Fruit fly (Drosophila melanogaster): ENCODE measurements around the gene CG14298.

Gene CG14298

dm6 chr3R:18895227-18895626 is 19.9 kb downstream of the CG14298 start (continued):
- TF ChIP-seq fd64A (GFP tag; optimal IDR thresholded peaks at IDR 0.05) = no peak
- TF ChIP-seq Ets97D (GFP tag; optimal IDR thresholded peaks at IDR 0.05) = no peak
- no peak for TF ChIP-seq CG8944 (GFP tag; optimal IDR thresholded peaks at IDR 0.05)
- TF ChIP-seq CG3163 (GFP tag; optimal IDR thresholded peaks at IDR 0.05) = no peak
- TF ChIP-seq jumu (GFP tag; optimal IDR thresholded peaks at IDR 0.05) = no peak
- TF ChIP-seq NFAT (GFP tag; IDR thresholded peaks at IDR 0.05) = peak; percentile 77
- no peak for TF ChIP-seq HHEX (GFP tag; optimal IDR thresholded peaks at IDR 0.05)
- no peak for TF ChIP-seq CG10462 (GFP tag; optimal IDR thresholded peaks at IDR 0.05)
- no peak for TF ChIP-seq Lim3 (GFP tag; IDR thresholded peaks at IDR 0.05)
- peak; percentile 18 for TF ChIP-seq D19B (GFP tag; optimal IDR thresholded peaks at IDR 0.05)
- TF ChIP-seq grn (GFP tag; optimal IDR thresholded peaks at IDR 0.05) = no peak
- TF ChIP-seq Poxn (GFP tag; IDR thresholded peaks at IDR 0.05) = no peak
- no peak for TF ChIP-seq fd102C (GFP tag; optimal IDR thresholded peaks at IDR 0.05)
- no peak for TF ChIP-seq chn (GFP tag; optimal IDR thresholded peaks at IDR 0.05)
- TF ChIP-seq CG34422 (GFP tag; IDR thresholded peaks at IDR 0.05) = peak; percentile 37; the same call in 1 of the 3 replicates
- TF ChIP-seq CG18599 (GFP tag; optimal IDR thresholded peaks at IDR 0.05) = peak; percentile 46
- TF ChIP-seq CG4854 (GFP tag; optimal IDR thresholded peaks at IDR 0.05) = no peak
- TF ChIP-seq pho (GFP tag; optimal IDR thresholded peaks at IDR 0.05) = no peak
- TF ChIP-seq bsh (GFP tag; optimal IDR thresholded peaks at IDR 0.05) = no peak
- TF ChIP-seq run (tag; optimal IDR thresholded peaks at IDR 0.05) = no peak
- TF ChIP-seq vnd (GFP tag; IDR thresholded peaks at IDR 0.05; ENCODE audit: partially characterized antibody) = no peak
- no peak for TF ChIP-seq CG30403 (GFP tag; optimal IDR thresholded peaks at IDR 0.05)
- TF ChIP-seq Camta (GFP tag; optimal IDR thresholded peaks at IDR 0.05) = no peak
- TF ChIP-seq zfh1 (GFP tag; IDR thresholded peaks at IDR 0.05) = peak; percentile 53; the same call in 1 of the 3 replicates
- TF ChIP-seq Myb (GFP tag; optimal IDR thresholded peaks at IDR 0.05) = no peak
- peak; percentile 59 for TF ChIP-seq CG11085 (GFP tag; IDR thresholded peaks at IDR 0.05)
- no peak for TF ChIP-seq grau (tag; optimal IDR thresholded peaks at IDR 0.05)
- TF ChIP-seq CG12744 (GFP tag; optimal IDR thresholded peaks at IDR 0.05) = no peak
- TF ChIP-seq gce (GFP tag; IDR thresholded peaks at IDR 0.05) = peak; percentile 39; the same call in 1 of the 3 replicates
- TF ChIP-seq CG12942 (GFP tag; optimal IDR thresholded peaks at IDR 0.05) = no peak
- TF ChIP-seq B-H1 (GFP tag; IDR thresholded peaks at IDR 0.05) = peak; percentile 60; the same call in 2 of the 3 replicates
- no peak for TF ChIP-seq CG6791 (GFP tag; IDR thresholded peaks at IDR 0.05; ENCODE audit: partially characterized antibody)
- TF ChIP-seq CG4282 (GFP tag; optimal IDR thresholded peaks at IDR 0.05) = no peak
- TF ChIP-seq Dip3 (GFP tag; optimal IDR thresholded peaks at IDR 0.05) = no peak
- TF ChIP-seq CG8478 (optimal IDR thresholded peaks at IDR 0.05) = no peak
- peak; percentile 55 for TF ChIP-seq Rx (GFP tag; IDR thresholded peaks at IDR 0.05)
- no peak for TF ChIP-seq dimm (GFP tag; IDR thresholded peaks at IDR 0.05)
- no peak for TF ChIP-seq insv (GFP tag; optimal IDR thresholded peaks at IDR 0.05)
- no peak for TF ChIP-seq CG13287 (GFP tag; IDR thresholded peaks at IDR 0.05; ENCODE audit: partially characterized antibody)
- TF ChIP-seq H2.0 (GFP tag; IDR thresholded peaks at IDR 0.05) = no peak
- TF ChIP-seq Sox100B (GFP tag; optimal IDR thresholded peaks at IDR 0.05) = no peak
- no peak for TF ChIP-seq corto (GFP tag; optimal IDR thresholded peaks at IDR 0.05)
- TF ChIP-seq Ets65A (GFP tag) = no peak
- TF ChIP-seq dan (GFP tag; IDR thresholded peaks at IDR 0.05) = no peak
- TF ChIP-seq Blimp-1 (GFP tag; optimal IDR thresholded peaks at IDR 0.05) = no peak
- TF ChIP-seq Kr (GFP tag; optimal IDR thresholded peaks at IDR 0.05) = no peak
- no peak for TF ChIP-seq fd96Cb (tag; optimal IDR thresholded peaks at IDR 0.05)
- no peak for TF ChIP-seq CG12391 (tag; optimal IDR thresholded peaks at IDR 0.05)
- no peak for TF ChIP-seq CG3838 (GFP tag; optimal IDR thresholded peaks at IDR 0.05)
- peak; percentile 76 for TF ChIP-seq ttk (GFP tag; IDR thresholded peaks at IDR 0.05)
- no peak for TF ChIP-seq CG34224 (GFP tag; IDR thresholded peaks at IDR 0.05; ENCODE audit: partially characterized antibody)
- no peak; the same call in 1 of the 2 replicates for TF ChIP-seq ham (GFP tag; IDR thresholded peaks at IDR 0.05)
- TF ChIP-seq bcd (GFP tag; optimal IDR thresholded peaks at IDR 0.05) = no peak
